Worm (Caenorhabditis elegans) whole organism, late embryonic: ENCODE measurements around the gene srsx-31.
A peak's percentile ranks its signal among the peaks of the same experiment; 100 is the strongest.

Experiments used
- C38D4.7 ChIP-seq: fragments of 200-800 bp; sonication (Bioruptor generic); optimal IDR thresholded peaks from 2 replicates; lab custom pipeline; 2018; ENCODE audit warnings: mild to moderate bottlenecking, missing genetic modification characterization, moderate library complexity, missing compliant biosample characterization
- F13H6.1 ChIP-seq: sonication (generic microtip); optimal IDR thresholded peaks from 2 replicates; lab custom pipeline; 2016; ENCODE audit warnings: missing genetic modification characterization, missing compliant biosample characterization
- K09A11.1 ChIP-seq: sonication (generic microtip); optimal IDR thresholded peaks from 2 replicates; lab custom pipeline; 2017; ENCODE audit warnings: antibody characterized with exemption, mild to moderate bottlenecking, missing genetic modification characterization, missing compliant biosample characterization; ENCODE audit not compliant: insufficient read depth
- T23F11.4 ChIP-seq: fragments of 200-800 bp; sonication (Bioruptor generic); optimal IDR thresholded peaks from 2 replicates; lab custom pipeline; 2018; ENCODE audit warnings: mild to moderate bottlenecking, missing genetic modification characterization, missing compliant biosample characterization
- Y22D7AL.16 ChIP-seq: sonication (generic microtip); optimal IDR thresholded peaks from 2 replicates; lab custom pipeline; 2016; ENCODE audit warnings: missing genetic modification characterization, missing compliant biosample characterization
- ahr-1 ChIP-seq: sonication (generic microtip); optimal IDR thresholded peaks from 2 replicates; lab custom pipeline; 2016; ENCODE audit warnings: missing genetic modification characterization, missing compliant biosample characterization
- ceh-14 ChIP-seq: sonication (generic microtip); optimal IDR thresholded peaks from 2 replicates; lab custom pipeline; 2016; ENCODE audit warnings: missing genotype, missing genetic modification characterization, missing compliant biosample characterization
- ceh-2 ChIP-seq: sonication (generic microtip); optimal IDR thresholded peaks from 2 replicates; lab custom pipeline; 2016; ENCODE audit warnings: missing genotype, missing genetic modification characterization, missing compliant biosample characterization
- ceh-30 ChIP-seq: fragments of 150-350 bp; optimal IDR thresholded peaks from 2 replicates; lab custom pipeline; 2014; ENCODE audit warnings: missing biosample characterization, missing genetic modification characterization
- ceh-45 ChIP-seq: fragments of 200-800 bp; sonication (Bioruptor generic); IDR thresholded peaks from 2 replicates; pipeline ENCODE4 v1.3.6; 2022; ENCODE audit warnings: missing genetic modification reagents, missing genetic modification characterization, missing compliant biosample characterization
- ceh-48 ChIP-seq: sonication (generic microtip); optimal IDR thresholded peaks from 2 replicates; lab custom pipeline; 2016; ENCODE audit warnings: missing genetic modification characterization, inconsistent platforms, missing compliant biosample characterization
- ceh-6 ChIP-seq: fragments of 200-800 bp; sonication (Bioruptor generic); optimal IDR thresholded peaks from 2 replicates; lab custom pipeline; 2018; ENCODE audit warnings: mild to moderate bottlenecking, missing genetic modification characterization, missing compliant biosample characterization
- ceh-9 ChIP-seq: sonication (generic microtip); optimal IDR thresholded peaks from 2 replicates; lab custom pipeline; 2016; ENCODE audit warnings: mild to moderate bottlenecking, missing genetic modification characterization, inconsistent platforms, missing compliant biosample characterization
- elt-2 ChIP-seq: sonication (generic microtip); optimal IDR thresholded peaks from 2 replicates; lab custom pipeline; 2016; ENCODE audit warnings: missing genetic modification reagents, missing genetic modification characterization, missing compliant biosample characterization
- elt-4 ChIP-seq: sonication (generic microtip); optimal IDR thresholded peaks from 2 replicates; lab custom pipeline; 2016; ENCODE audit warnings: missing genetic modification characterization, missing compliant biosample characterization
- eyg-1 ChIP-seq: sonication (generic microtip); optimal IDR thresholded peaks from 2 replicates; lab custom pipeline; 2016; ENCODE audit warnings: missing genotype, missing genetic modification characterization, missing compliant biosample characterization
- fkh-10 ChIP-seq: fragments of 150-350 bp; optimal IDR thresholded peaks from 2 replicates; lab custom pipeline; 2014; ENCODE audit warnings: missing biosample characterization, missing genetic modification reagents, missing genetic modification characterization
- fkh-6 ChIP-seq: sonication (generic microtip); optimal IDR thresholded peaks from 2 replicates; lab custom pipeline; 2016; ENCODE audit warnings: missing genetic modification characterization, missing compliant biosample characterization
- hlh-13 ChIP-seq: fragments of 200-800 bp; sonication (Bioruptor generic); optimal IDR thresholded peaks from 2 replicates; lab custom pipeline; 2018; ENCODE audit warnings: mild to moderate bottlenecking, missing genetic modification characterization, missing compliant biosample characterization
- hlh-15 ChIP-seq: sonication (generic microtip); optimal IDR thresholded peaks from 2 replicates; lab custom pipeline; 2016; ENCODE audit warnings: missing genetic modification characterization, missing compliant biosample characterization
- hlh-30 ChIP-seq: sonication (generic microtip); optimal IDR thresholded peaks from 2 replicates; lab custom pipeline; 2017; ENCODE audit warnings: antibody characterized with exemption, missing genetic modification characterization, missing compliant biosample characterization; ENCODE audit not compliant: insufficient read depth
- hlh-6 ChIP-seq: sonication (generic microtip); optimal IDR thresholded peaks from 2 replicates; lab custom pipeline; 2016; ENCODE audit warnings: missing genotype, missing genetic modification characterization, missing compliant biosample characterization
- hlh-8 ChIP-seq: sonication (generic microtip); optimal IDR thresholded peaks from 2 replicates; lab custom pipeline; 2016; ENCODE audit warnings: missing genotype, missing genetic modification characterization, missing compliant biosample characterization
- lim-6 ChIP-seq: sonication (generic microtip); optimal IDR thresholded peaks from 2 replicates; lab custom pipeline; 2016; ENCODE audit warnings: missing genetic modification characterization, missing compliant biosample characterization
- madf-2 ChIP-seq: sonication (generic microtip); optimal IDR thresholded peaks from 2 replicates; lab custom pipeline; 2017; ENCODE audit warnings: missing genetic modification characterization, missing compliant biosample characterization
- mec-3 ChIP-seq: sonication (generic microtip); optimal IDR thresholded peaks from 2 replicates; lab custom pipeline; 2016; ENCODE audit warnings: borderline replicate concordance, missing genetic modification characterization, missing compliant biosample characterization
- nhr-11 ChIP-seq: fragments of 150-350 bp; optimal IDR thresholded peaks from 2 replicates; lab custom pipeline; 2014; ENCODE audit warnings: missing biosample characterization, missing genetic modification characterization
- odd-2 ChIP-seq: sonication (generic microtip); optimal IDR thresholded peaks from 2 replicates; lab custom pipeline; 2017; ENCODE audit warnings: antibody characterized with exemption, mild to moderate bottlenecking, missing genetic modification characterization, missing compliant biosample characterization
- pax-1 ChIP-seq: fragments of 150-350 bp; optimal IDR thresholded peaks from 2 replicates; lab custom pipeline; 2014; ENCODE audit warnings: missing biosample characterization, missing genetic modification characterization
- sdc-2 ChIP-seq: sonication (generic microtip); optimal IDR thresholded peaks from 2 replicates; lab custom pipeline; 2016; ENCODE audit warnings: missing genotype, missing genetic modification characterization, missing compliant biosample characterization
- syd-9 ChIP-seq: sonication (generic microtip); optimal IDR thresholded peaks from 2 replicates; lab custom pipeline; 2016; ENCODE audit warnings: mild to moderate bottlenecking, missing genetic modification characterization, moderate library complexity, missing compliant biosample characterization
- tbx-2 ChIP-seq: sonication (generic microtip); optimal IDR thresholded peaks from 2 replicates; lab custom pipeline; 2016; ENCODE audit warnings: missing genetic modification characterization, missing compliant biosample characterization
- unc-3 ChIP-seq, 2 experiments: fragments of 200-800 bp in 1 of 2; sonication (Bioruptor generic) in 1 of 2; sonication (generic microtip) in 1 of 2; conservative IDR thresholded peaks in 1 of 2; optimal IDR thresholded peaks in 1 of 2; 2 replicates each; pipeline versions ENCODE4 v1.3.6 to Lab custom; 2016 to 2022; ENCODE audit warnings: missing compliant biosample characterization in 2 of 2, missing genetic modification characterization in 2 of 2, missing genetic modification reagents in 1 of 2
- unc-42 ChIP-seq: sonication (generic microtip); optimal IDR thresholded peaks from 2 replicates; lab custom pipeline; 2016; ENCODE audit warnings: missing genotype, missing genetic modification characterization, missing compliant biosample characterization
- zip-5 ChIP-seq: sonication (generic microtip); optimal IDR thresholded peaks from 2 replicates; lab custom pipeline; 2016; ENCODE audit warnings: missing genetic modification characterization, missing compliant biosample characterization
- ztf-16 ChIP-seq: sonication (generic microtip); optimal IDR thresholded peaks from 2 replicates; lab custom pipeline; 2017; ENCODE audit warnings: missing genetic modification characterization, missing compliant biosample characterization

srsx-31 gene

ce11 chrV:11220415-11220814 is 34.5 kb downstream of the srsx-31 start:
- no peak for TF ChIP-seq sdc-2 (tag; lab: Kevin White, UChicago)
- no peak for TF ChIP-seq hlh-6 (tag; lab: Kevin White, UChicago)
- peak; percentile 24 for TF ChIP-seq elt-2 (tag; lab: Kevin White, UChicago)

ce11 chrV:11217394-11217793 is 37.5 kb downstream of the srsx-31 start, which contains the start of gene cyp-29A2:
Gene cyp-29A2, plus strand, starts transcription at chrV:11217583.
- no peak for TF ChIP-seq zip-5
- TF ChIP-seq ztf-16 (tag; lab: Kevin White, UChicago), result no peak
- no peak for TF ChIP-seq tbx-2 (tag; lab: Kevin White, UChicago)
- no peak for TF ChIP-seq K09A11.1 (tag; lab: Kevin White, UChicago)
- TF ChIP-seq hlh-13 (GFP tag; lab: Kevin White, UChicago), result no peak
- no peak for TF ChIP-seq ceh-2 (tag; lab: Kevin White, UChicago)
- no peak for TF ChIP-seq unc-42 (tag; lab: Kevin White, UChicago)
- TF ChIP-seq madf-2, result no peak
- TF ChIP-seq nhr-11, result no peak
- no peak for TF ChIP-seq F13H6.1 (tag; lab: Kevin White, UChicago)
- TF ChIP-seq, all 69 proteins: peak for 0

- TF ChIP-seq C38D4.7 (GFP tag; lab: Kevin White, UChicago) (no peak), ahr-1 (tag; lab: Kevin White, UChicago) (no peak), hlh-6 (tag; lab: Kevin White, UChicago) (no peak), F13H6.1 (tag; lab: Kevin White, UChicago) (no peak), elt-4 (tag; lab: Kevin White, UChicago) (no peak), ceh-2 (tag; lab: Kevin White, UChicago) (no peak), hlh-8 (no peak), pax-1 (no peak), fkh-6 (no peak)
These were observed 38.7 kb downstream of the srsx-31 start for ce11 chrV:11216137-11216536.

ce11 chrV:11214569-11214968 is 40.3 kb downstream of the srsx-31 start:
- TF ChIP-seq ceh-2 (tag; lab: Kevin White, UChicago), result no peak
- TF ChIP-seq hlh-15 (tag; lab: Kevin White, UChicago), result no peak
- no peak for TF ChIP-seq ceh-30 (tag; lab: Kevin White, UChicago)
- TF ChIP-seq ceh-45, result no peak
- no peak for TF ChIP-seq T23F11.4 (GFP tag; lab: Kevin White, UChicago)
- no peak for TF ChIP-seq mec-3

- TF ChIP-seq nhr-11 (no peak), ceh-6 (GFP tag; lab: Kevin White, UChicago) (no peak), Y22D7AL.16 (tag; lab: Kevin White, UChicago) (no peak), ceh-9 (tag; lab: Kevin White, UChicago) (no peak), unc-3 (GFP tag; conservative IDR thresholded peaks at IDR 0.05; lab: Robert Waterston, UW) (no peak), unc-3 (tag; optimal IDR thresholded peaks at IDR 0.05; lab: Kevin White, UChicago) (no peak), madf-2 (no peak), syd-9 (no peak), fkh-10 (GFP tag; lab: Kevin White, UChicago) (no peak), elt-4 (tag; lab: Kevin White, UChicago) (no peak), ceh-2 (tag; lab: Kevin White, UChicago) (no peak), eyg-1 (tag; lab: Kevin White, UChicago) (no peak), ceh-14 (tag; lab: Kevin White, UChicago) (no peak), hlh-30 (tag; lab: Kevin White, UChicago) (no peak), odd-2 (tag; lab: Kevin White, UChicago) (no peak), unc-42 (tag; lab: Kevin White, UChicago) (no peak), ceh-48 (tag; lab: Kevin White, UChicago) (no peak), C38D4.7 (GFP tag; lab: Kevin White, UChicago) (no peak), tbx-2 (tag; lab: Kevin White, UChicago) (no peak), lim-6 (tag; lab: Kevin White, UChicago) (no peak)
- TF ChIP-seq, all 69 proteins: peak for 0
These were observed 43.6 kb downstream of the srsx-31 start for ce11 chrV:11211323-11211722.
